Fruit fly (Drosophila melanogaster): Measurements from ENCODE around the gene rdgA.

Gene rdgA

DNA sequence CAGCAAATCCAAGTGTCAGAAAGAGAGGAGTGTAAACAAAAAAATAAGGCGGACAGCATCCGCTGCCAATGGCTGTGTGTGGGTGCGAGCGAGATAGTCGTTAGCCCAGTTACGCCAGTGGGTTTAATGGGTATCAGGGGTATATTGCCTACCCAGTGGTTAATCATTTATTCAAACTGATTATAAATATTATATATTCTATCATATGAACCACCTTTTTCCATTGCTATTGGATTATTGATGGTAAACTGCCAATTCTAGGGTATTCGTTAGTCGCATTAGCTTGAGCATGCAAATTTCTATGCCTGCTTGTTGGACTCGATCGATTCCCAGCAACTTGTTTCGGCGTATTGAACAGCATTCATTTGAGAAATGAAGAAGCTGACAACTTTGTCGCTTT is 10.8 kb upstream of the rdgA start (continued):
- TF ChIP-seq CG16815 (GFP tag; optimal IDR thresholded peaks at IDR 0.05): peak; percentile 91
- peak; percentile 96 for TF ChIP-seq CG34422 (GFP tag; IDR thresholded peaks at IDR 0.05)
- TF ChIP-seq pita (GFP tag; optimal IDR thresholded peaks at IDR 0.05): no peak
- peak; percentile 88 for TF ChIP-seq CG13123 (GFP tag; optimal IDR thresholded peaks at IDR 0.05)
- peak; percentile 67 for TF ChIP-seq CG4328 (GFP tag; optimal IDR thresholded peaks at IDR 0.05)
- TF ChIP-seq H15 (GFP tag; IDR thresholded peaks at IDR 0.05): peak; percentile 95
- TF ChIP-seq CG11398 (GFP tag; optimal IDR thresholded peaks at IDR 0.05): peak; percentile 41
- peak; percentile 51 for TF ChIP-seq CG8089 (GFP tag; optimal IDR thresholded peaks at IDR 0.05)
- peak; percentile 97 for TF ChIP-seq Awh (GFP tag; IDR thresholded peaks at IDR 0.05)
- TF ChIP-seq luna (GFP tag; optimal IDR thresholded peaks at IDR 0.05): no peak
- TF ChIP-seq CG30431 (GFP tag; optimal IDR thresholded peaks at IDR 0.05): peak; percentile 90
- TF ChIP-seq lab (GFP tag; optimal IDR thresholded peaks at IDR 0.05): peak; percentile 97
- TF ChIP-seq Mad (GFP tag; optimal IDR thresholded peaks at IDR 0.05): peak; percentile 88
- peak; percentile 90 for TF ChIP-seq Sox100B (GFP tag; optimal IDR thresholded peaks at IDR 0.05)
- peak; percentile 95 for TF ChIP-seq az2 (GFP tag; optimal IDR thresholded peaks at IDR 0.05)
- TF ChIP-seq CG1832 (GFP tag; optimal IDR thresholded peaks at IDR 0.05): peak; percentile 21
- TF ChIP-seq Nf-YC (tag; optimal IDR thresholded peaks at IDR 0.05): peak; percentile 66
- peak; percentile 65 for TF ChIP-seq gro (GFP tag; optimal IDR thresholded peaks at IDR 0.05)
- TF ChIP-seq nerfin-1 (tag; optimal IDR thresholded peaks at IDR 0.05): peak; percentile 90
- peak; percentile 96 for TF ChIP-seq Oli (tag; optimal IDR thresholded peaks at IDR 0.05)
- TF ChIP-seq hth (optimal IDR thresholded peaks at IDR 0.05): no peak
- peak; percentile 54 for TF ChIP-seq CTCF (GFP tag; optimal IDR thresholded peaks at IDR 0.05)
- peak; percentile 96 for TF ChIP-seq CG9932 (GFP tag; IDR thresholded peaks at IDR 0.05)
- peak; percentile 76 for TF ChIP-seq tx (GFP tag; optimal IDR thresholded peaks at IDR 0.05)
- TF ChIP-seq CG4617 (GFP tag; optimal IDR thresholded peaks at IDR 0.05; ENCODE audit: borderline replicate concordance): peak; percentile 65
- TF ChIP-seq CG32767 (GFP tag; IDR thresholded peaks at IDR 0.05): peak; percentile 93
- peak; percentile 78 for TF ChIP-seq E2f2 (GFP tag; IDR thresholded peaks at IDR 0.05)
- TF ChIP-seq CG34376 (GFP tag; optimal IDR thresholded peaks at IDR 0.05): peak; percentile 68
- TF ChIP-seq CG11247 (GFP tag; IDR thresholded peaks at IDR 0.05): peak; percentile 95
- TF ChIP-seq unc-4 (GFP tag; IDR thresholded peaks at IDR 0.05; ENCODE audit: partially characterized antibody): no peak
- TF ChIP-seq pfk (GFP tag; optimal IDR thresholded peaks at IDR 0.05): no peak
- peak; percentile 97 for TF ChIP-seq sisA (GFP tag; IDR thresholded peaks at IDR 0.05)
- TF ChIP-seq ase (GFP tag; IDR thresholded peaks at IDR 0.05): peak; percentile 97
- peak; percentile 95 for TF ChIP-seq gce (GFP tag; IDR thresholded peaks at IDR 0.05)
- TF ChIP-seq seq (GFP tag; IDR thresholded peaks at IDR 0.05): peak; percentile 94
- peak; percentile 70; the same call in 2 of the 3 replicates for TF ChIP-seq z (GFP tag; IDR thresholded peaks at IDR 0.05)
- TF ChIP-seq crp (GFP tag; optimal IDR thresholded peaks at IDR 0.05): peak in 1 of 2 experiments; percentile 50
- TF ChIP-seq Usf (GFP tag; optimal IDR thresholded peaks at IDR 0.05): peak; percentile 86
- peak; percentile 77 for TF ChIP-seq CG10321 (GFP tag; IDR thresholded peaks at IDR 0.05)
- peak; percentile 93 for TF ChIP-seq sens-2 (GFP tag; IDR thresholded peaks at IDR 0.05)
- no peak for TF ChIP-seq insv (GFP tag; optimal IDR thresholded peaks at IDR 0.05)
- peak; percentile 94 for TF ChIP-seq CG10209 (GFP tag; optimal IDR thresholded peaks at IDR 0.05)
- peak; percentile 84 for TF ChIP-seq CG4854 (GFP tag; optimal IDR thresholded peaks at IDR 0.05)
- TF ChIP-seq stwl (tag; optimal IDR thresholded peaks at IDR 0.05): peak; percentile 3
- TF ChIP-seq ken (GFP tag; IDR thresholded peaks at IDR 0.05): peak; percentile 96
- peak; percentile 70 for TF ChIP-seq Dad (GFP tag; optimal IDR thresholded peaks at IDR 0.05)
- TF ChIP-seq CG6654 (GFP tag; optimal IDR thresholded peaks at IDR 0.05): peak; percentile 85
- peak; percentile 79 for TF ChIP-seq aop (GFP tag; IDR thresholded peaks at IDR 0.05)
- peak; percentile 84 for TF ChIP-seq CG12299 (tag; optimal IDR thresholded peaks at IDR 0.05)
- TF ChIP-seq Six4 (GFP tag; optimal IDR thresholded peaks at IDR 0.05): peak; percentile 86
- TF ChIP-seq CG7987 (GFP tag; optimal IDR thresholded peaks at IDR 0.05): peak; percentile 83
- TF ChIP-seq CG6175 (GFP tag; IDR thresholded peaks at IDR 0.05): peak; percentile 93

All from whole organism, embryonic.